Worm (Caenorhabditis elegans): ENCODE data around the gene Y75B8A.24.

The Y75B8A.24 gene

DNA sequence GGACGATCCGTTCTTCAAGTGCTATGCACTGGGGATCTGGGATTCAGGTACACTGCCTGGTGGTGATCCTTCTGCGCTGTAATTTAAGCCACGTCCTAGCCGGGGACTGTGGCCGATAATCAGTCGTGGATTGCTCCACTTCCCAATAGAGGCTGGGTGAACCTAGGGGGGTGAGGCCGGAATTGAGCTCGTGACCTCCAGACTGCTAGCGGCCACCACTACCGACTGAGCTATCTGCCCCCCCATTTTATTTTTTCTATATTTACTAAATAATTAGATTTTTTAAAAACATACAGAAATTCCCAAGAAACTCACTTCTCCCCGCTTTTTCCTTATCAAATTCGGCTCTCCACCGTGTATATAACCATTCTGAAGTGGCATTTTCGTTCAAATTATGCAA lies 23.8 kb upstream of the Y75B8A.24 start:
- TF ChIP-seq pbrm-1 (GFP tag; IDR thresholded peaks at IDR 0.05) (no peak), K11D2.4 (GFP tag; IDR thresholded peaks at IDR 0.05) (no peak), zfh-2 (GFP tag; conservative IDR thresholded peaks at IDR 0.05) (no peak), sea-2 (GFP tag; IDR thresholded peaks at IDR 0.05) (no peak), tbp1 (GFP tag; optimal IDR thresholded peaks at IDR 0.05) (peak; percentile 32), rpc-1 (optimal IDR thresholded peaks at IDR 0.05) (no peak), rpc-1 (tag; optimal IDR thresholded peaks at IDR 0.05) (peak; percentile 56), egl-44 (GFP tag; IDR thresholded peaks at IDR 0.05) (0 out of 2 replicates have a peak, but pooled peaks have one; percentile 46)

DNA sequence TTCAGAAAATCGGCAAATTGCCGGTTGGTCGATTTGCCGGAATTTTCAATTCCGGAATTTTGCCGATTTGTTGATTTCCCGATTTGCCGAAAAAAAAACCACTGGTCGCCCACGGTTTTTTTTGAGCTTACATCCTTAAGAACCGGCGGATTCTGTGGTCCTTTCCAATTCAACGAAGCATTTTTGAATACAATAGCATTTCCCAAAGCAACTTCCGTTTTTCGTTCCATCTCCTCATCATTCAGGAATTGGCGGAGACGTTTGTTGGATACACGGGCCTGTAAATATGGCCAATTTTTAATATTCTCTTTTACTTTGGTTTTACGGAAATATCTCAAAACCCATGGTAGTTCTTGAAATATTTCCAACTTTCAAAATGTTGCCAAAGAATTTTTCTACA lies 18.9 kb upstream of the Y75B8A.24 start:
- no peak for TF ChIP-seq snpc-3.4 (tag; optimal IDR thresholded peaks at IDR 0.05)
- TF ChIP-seq dox-1 (GFP tag; IDR thresholded peaks at IDR 0.05): no peak
- TF ChIP-seq rcor-1 (GFP tag; IDR thresholded peaks at IDR 0.05): no peak
- TF ChIP-seq egrh-3 (GFP tag; IDR thresholded peaks at IDR 0.05): no peak
- no peak for TF ChIP-seq lin-26 (GFP tag; IDR thresholded peaks at IDR 0.05)
- no peak for TF ChIP-seq cebp-1 (GFP tag; IDR thresholded peaks at IDR 0.05)
- no peak for TF ChIP-seq cebp-1 (tag; optimal IDR thresholded peaks at IDR 0.05)
- TF ChIP-seq sdz-38 (tag; optimal IDR thresholded peaks at IDR 0.05): no peak
- TF ChIP-seq F10E7.11 (tag; optimal IDR thresholded peaks at IDR 0.05): no peak
- no peak for TF ChIP-seq Y79H2A.3 (GFP tag; conservative IDR thresholded peaks at IDR 0.05)
- no peak for TF ChIP-seq F57C9.4 (tag; optimal IDR thresholded peaks at IDR 0.05)
- no peak for TF ChIP-seq rec-8 (tag; optimal IDR thresholded peaks at IDR 0.05)
- TF ChIP-seq F52B5.7 (tag; optimal IDR thresholded peaks at IDR 0.05): no peak
- no peak for TF ChIP-seq madf-3 (GFP tag; IDR thresholded peaks at IDR 0.05)

DNA sequence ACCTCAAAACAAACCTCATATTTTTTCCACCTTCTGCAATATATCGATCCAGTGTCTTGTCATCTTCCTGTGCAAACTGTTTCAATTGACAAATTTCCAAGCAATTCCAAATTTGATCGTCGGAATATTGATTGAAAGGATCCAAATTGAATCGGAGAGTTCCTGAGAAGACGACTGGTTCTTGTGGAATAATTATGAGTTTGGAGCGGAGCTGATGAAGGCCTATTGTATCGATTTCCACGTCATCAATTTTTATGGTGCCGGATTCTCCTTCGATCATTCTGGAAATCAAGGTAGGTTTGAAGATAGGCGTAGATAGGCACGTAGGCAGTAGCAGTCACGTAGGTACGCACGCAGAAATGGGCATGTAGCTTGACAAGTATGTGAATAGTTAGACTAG lies 10.6 kb upstream of the Y75B8A.24 start:
- TF ChIP-seq attf-3 (GFP tag; conservative IDR thresholded peaks at IDR 0.05): no peak
- no peak for TF ChIP-seq C17E4.6 (GFP tag; IDR thresholded peaks at IDR 0.05)
- TF ChIP-seq hmg-20 (GFP tag; IDR thresholded peaks at IDR 0.05): no peak
- TF ChIP-seq hrde-1 (tag; optimal IDR thresholded peaks at IDR 0.05; ENCODE audit: borderline replicate concordance): no peak
- TF ChIP-seq ama-1 (optimal IDR thresholded peaks at IDR 0.05): no peak
- no peak for TF ChIP-seq ama-1 (GFP tag; optimal IDR thresholded peaks at IDR 0.05)
- no peak for TF ChIP-seq Y95B8A.8 (GFP tag; IDR thresholded peaks at IDR 0.05)
- no peak for TF ChIP-seq ceh-91 (GFP tag; IDR thresholded peaks at IDR 0.05)
- no peak for TF ChIP-seq F57A8.1 (GFP tag; optimal IDR thresholded peaks at IDR 0.05)
- no peak for TF ChIP-seq nhr-179 (tag; optimal IDR thresholded peaks at IDR 0.05)
- TF ChIP-seq him-1 (tag; optimal IDR thresholded peaks at IDR 0.05): no peak
- no peak for TF ChIP-seq nfya-1 (tag; optimal IDR thresholded peaks at IDR 0.05; ENCODE audit: borderline replicate concordance, insufficient read depth)
- no peak for TF ChIP-seq repo-1 (tag; optimal IDR thresholded peaks at IDR 0.05)
- no peak for TF ChIP-seq nhr-90 (tag; optimal IDR thresholded peaks at IDR 0.05)
- TF ChIP-seq ekl-4 (GFP tag; IDR thresholded peaks at IDR 0.05): no peak
- TF ChIP-seq ztf-22 (GFP tag; optimal IDR thresholded peaks at IDR 0.05): no peak
- TF ChIP-seq ztf-25 (GFP tag; IDR thresholded peaks at IDR 0.05): no peak
- TF ChIP-seq B0019.2 (GFP tag; conservative IDR thresholded peaks at IDR 0.05): no peak
- no peak for TF ChIP-seq fkh-3 (tag; optimal IDR thresholded peaks at IDR 0.05)
